Worm (Caenorhabditis elegans) whole organism, L2 larva: ENCODE measurements around the gene rpn-6.1.

Experiments used
- alr-1 ChIP-seq: fragments of 150-350 bp; optimal IDR thresholded peaks from 2 replicates; lab custom pipeline; 2014; ENCODE audit warnings: missing biosample characterization, missing genetic modification characterization
- nhr-12 ChIP-seq: fragments of 150-350 bp; optimal IDR thresholded peaks from 2 replicates; lab custom pipeline; 2014; ENCODE audit warnings: missing biosample characterization, missing genetic modification characterization
- nhr-77 ChIP-seq: fragments of 150-350 bp; optimal IDR thresholded peaks from 2 replicates; lab custom pipeline; 2014; ENCODE audit warnings: missing biosample characterization, missing genetic modification characterization
- ztf-11 ChIP-seq: sonication (generic microtip); optimal IDR thresholded peaks from 2 replicates; lab custom pipeline; 2017; ENCODE audit warnings: missing biosample characterization, missing genetic modification characterization

- TF ChIP-seq ztf-11 (no peak), nhr-12 (no peak), nhr-77 (tag; lab: Kevin White, UChicago) (no peak), alr-1 (tag; lab: Kevin White, UChicago) (no peak)
Observed at ce11 chrIII:7005350-7005749, 43.5 kb upstream of the rpn-6.1 start, which contains the start of gene C06E8.5.
